Worm (Caenorhabditis elegans): ENCODE measurements around the gene F53C11.5.

F53C11.5 gene

DNA sequence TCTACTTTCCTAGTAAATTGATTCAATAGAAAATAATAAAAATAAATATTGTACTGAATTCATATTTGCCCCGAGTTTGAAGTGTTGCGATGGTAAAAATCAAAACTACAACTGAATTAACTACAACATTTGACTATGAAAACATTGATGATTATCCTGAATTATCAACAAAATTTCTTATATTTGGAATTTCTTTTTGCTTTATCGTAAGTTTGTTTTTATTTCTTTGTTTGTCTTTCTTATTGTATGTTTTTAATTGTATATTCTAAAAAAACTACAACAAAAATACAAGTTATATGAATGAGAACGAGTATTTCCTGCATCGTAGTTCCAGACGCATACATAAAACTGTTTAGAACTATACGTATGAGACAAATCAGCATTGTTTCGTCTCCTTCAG, 49.8 kb downstream of the F53C11.5 start, which contains the start of gene srx-128:
TSS of gene srx-128 (plus strand) at position 301 of the 400 bp plus-strand sequence.
- no peak for TF ChIP-seq F10E7.11 (tag; optimal IDR thresholded peaks at IDR 0.05)
- TF ChIP-seq ztf-6 (GFP tag; IDR thresholded peaks at IDR 0.05): no peak
- no peak for TF ChIP-seq hmg-1.2 (GFP tag; IDR thresholded peaks at IDR 0.05)
- TF ChIP-seq let-526 (GFP tag; IDR thresholded peaks at IDR 0.05): no peak
- TF ChIP-seq hsf-1 (GFP tag; IDR thresholded peaks at IDR 0.05): no peak
- no peak for TF ChIP-seq Y53F4B.3 (GFP tag; IDR thresholded peaks at IDR 0.05)
- TF ChIP-seq let-607 (tag; optimal IDR thresholded peaks at IDR 0.05): no peak
- TF ChIP-seq hlh-12 (tag; optimal IDR thresholded peaks at IDR 0.05): no peak
- TF ChIP-seq nhr-120 (GFP tag; IDR thresholded peaks at IDR 0.05): no peak
- no peak for TF ChIP-seq rec-8 (tag; optimal IDR thresholded peaks at IDR 0.05)
- no peak for TF ChIP-seq ztf-25 (GFP tag; IDR thresholded peaks at IDR 0.05)
- no peak for TF ChIP-seq dpff-1 (tag; optimal IDR thresholded peaks at IDR 0.05)
- TF ChIP-seq ztf-18 (tag; optimal IDR thresholded peaks at IDR 0.05): no peak
- no peak for TF ChIP-seq F37B4.10 (GFP tag; IDR thresholded peaks at IDR 0.05)
- no peak for TF ChIP-seq lin-40 (tag; optimal IDR thresholded peaks at IDR 0.05)
- TF ChIP-seq T26A5.8 (tag; optimal IDR thresholded peaks at IDR 0.05): no peak

DNA sequence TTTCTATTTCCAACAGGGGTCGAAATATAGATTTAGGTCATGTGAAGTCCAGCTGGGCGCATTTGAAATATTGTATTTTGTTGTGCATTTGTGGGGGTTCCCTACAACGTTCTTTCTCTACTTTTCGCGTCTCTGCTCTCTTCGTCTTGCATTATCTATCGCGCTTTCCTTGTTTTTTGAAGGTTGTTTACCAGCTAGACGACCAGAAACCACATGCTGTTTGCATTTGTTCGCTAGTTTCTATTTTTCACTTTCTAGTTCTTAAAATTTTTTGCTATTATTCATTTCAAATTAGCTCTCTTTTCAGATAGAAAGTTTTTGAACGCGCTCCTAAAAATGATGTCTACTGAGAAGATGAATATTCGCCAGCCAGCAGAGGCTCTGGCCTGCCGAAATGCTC, 52.1 kb downstream of the F53C11.5 start, which contains the start of gene F55B12.10:
TSS of gene F55B12.10 (plus strand) at position 301 of the 400 bp plus-strand sequence.
- TF ChIP-seq K12H6.12 (tag; optimal IDR thresholded peaks at IDR 0.05): peak; percentile 7
- TF ChIP-seq F57A8.1 (GFP tag; optimal IDR thresholded peaks at IDR 0.05): no peak
- TF ChIP-seq xnd-1 (tag; optimal IDR thresholded peaks at IDR 0.05): no peak

DNA sequence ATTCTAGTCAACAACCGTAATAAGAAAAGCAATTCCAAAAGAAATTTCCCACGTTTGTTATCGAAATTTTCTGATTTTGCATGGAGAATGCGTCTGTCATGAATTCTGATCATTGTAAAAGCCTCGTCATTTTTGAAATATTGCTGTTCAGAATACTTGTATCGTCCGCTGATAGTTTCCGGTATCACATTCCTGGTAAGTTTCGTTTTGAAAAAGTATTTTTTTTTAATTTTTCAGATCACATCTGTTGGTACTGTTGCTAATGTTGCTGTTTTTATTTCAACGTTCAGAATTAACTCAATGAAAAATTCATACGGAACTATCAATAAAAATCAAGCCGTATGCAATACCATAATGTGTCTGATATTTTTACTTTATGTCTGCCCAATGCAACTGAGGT, 53.6 kb downstream of the F53C11.5 start, which contains the start of gene srx-17:
TSS of gene srx-17 (plus strand) at position 301 of the 400 bp plus-strand sequence.
- TF ChIP-seq attf-6 (GFP tag; IDR thresholded peaks at IDR 0.05) (no peak), ztf-18 (tag; optimal IDR thresholded peaks at IDR 0.05) (no peak), B0035.1 (tag; optimal IDR thresholded peaks at IDR 0.05) (no peak), T07F8.4 (tag; optimal IDR thresholded peaks at IDR 0.05) (no peak), B0261.1 (tag; optimal IDR thresholded peaks at IDR 0.05) (no peak), xnd-1 (tag; optimal IDR thresholded peaks at IDR 0.05) (no peak), T26A5.8 (tag; optimal IDR thresholded peaks at IDR 0.05) (no peak)

DNA sequence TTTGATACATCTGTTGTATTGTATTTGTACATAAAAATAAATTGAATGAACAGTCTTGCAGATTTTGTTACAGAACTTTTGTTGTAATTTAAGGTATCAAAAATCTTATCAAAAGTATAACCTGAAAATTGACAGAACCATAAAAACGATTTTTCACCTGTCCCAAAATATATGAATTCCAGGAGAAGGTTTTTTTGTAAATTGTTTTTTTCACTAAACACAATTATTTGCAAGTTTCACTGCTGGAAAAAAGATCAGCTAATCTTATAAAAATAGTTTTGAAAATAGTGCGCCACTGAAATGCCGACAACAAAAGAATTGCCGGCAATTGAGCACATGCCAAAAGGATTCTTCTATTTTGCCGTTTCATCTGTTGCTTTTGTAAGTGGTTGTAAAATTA, 55.8 kb downstream of the F53C11.5 start, which contains the start of gene srx-130:
TSS of gene srx-130 (plus strand) at position 301 of the 400 bp plus-strand sequence.
- TF ChIP-seq rpc-1 (optimal IDR thresholded peaks at IDR 0.05) (no peak), rpc-1 (tag; optimal IDR thresholded peaks at IDR 0.05) (no peak), ztf-25 (GFP tag; IDR thresholded peaks at IDR 0.05) (no peak), lir-1 (GFP tag; conservative IDR thresholded peaks at IDR 0.05) (no peak), nhr-27 (tag; optimal IDR thresholded peaks at IDR 0.05) (no peak), let-526 (GFP tag; IDR thresholded peaks at IDR 0.05) (no peak), lsl-1 (GFP tag; optimal IDR thresholded peaks at IDR 0.05) (no peak), nhr-90 (tag; optimal IDR thresholded peaks at IDR 0.05) (no peak), akir-1 (GFP tag; optimal IDR thresholded peaks at IDR 0.05) (no peak), Y56A3A.18 (GFP tag; IDR thresholded peaks at IDR 0.05) (no peak), Y79H2A.3 (GFP tag; conservative IDR thresholded peaks at IDR 0.05) (no peak)

DNA sequence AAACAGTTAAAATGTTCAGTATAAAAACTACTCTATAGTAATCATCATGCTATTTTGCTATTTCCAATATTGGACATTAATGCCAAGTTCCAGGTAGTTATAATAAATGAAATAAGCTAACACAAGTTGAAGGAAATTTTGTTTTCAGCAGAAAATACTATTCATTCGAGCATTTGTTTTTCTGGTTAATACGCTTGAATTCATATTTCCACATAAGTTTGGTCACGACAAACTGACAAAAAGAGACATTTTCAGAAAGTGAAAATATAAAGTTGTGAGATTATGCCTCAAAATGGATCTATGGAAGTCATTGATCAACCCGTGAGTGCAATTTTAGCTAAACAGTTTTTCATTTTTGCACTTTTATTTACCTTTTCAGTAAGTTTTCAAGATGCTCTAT, 57.8 kb downstream of the F53C11.5 start, which contains the start of gene srx-131:
TSS of gene srx-131 (plus strand) at position 301 of the 400 bp plus-strand sequence.
- TF ChIP-seq xnd-1 (tag; optimal IDR thresholded peaks at IDR 0.05): no peak
- no peak for TF ChIP-seq ets-4 (GFP tag; optimal IDR thresholded peaks at IDR 0.05)
- TF ChIP-seq tbp1 (GFP tag; optimal IDR thresholded peaks at IDR 0.05): no peak
- no peak for TF ChIP-seq ekl-4 (GFP tag; IDR thresholded peaks at IDR 0.05)
- no peak for TF ChIP-seq chd-7 (tag; optimal IDR thresholded peaks at IDR 0.05)
- TF ChIP-seq ztf-26 (tag; optimal IDR thresholded peaks at IDR 0.05): no peak

Data from whole organism, young adult.